Fruit fly (Drosophila melanogaster) whole organism, prepupa: ENCODE data around the gene Tsp.

Experiments used
- CG10631 ChIP-seq: fragments of 200-800 bp; sonication (Bioruptor generic); optimal IDR thresholded peaks from 2 replicates; lab custom pipeline; 2016; ENCODE audit warnings: missing biosample characterization, missing genetic modification characterization
- CG10669 ChIP-seq: fragments of 200-800 bp; sonication (Bioruptor generic); optimal IDR thresholded peaks from 3 replicates; lab custom pipeline; 2018; ENCODE audit warnings: missing biosample characterization, mild to moderate bottlenecking, missing genetic modification characterization, moderate library complexity
- CG11294 ChIP-seq: fragments of 200-800 bp; sonication (Bioruptor generic); IDR thresholded peaks from 2 replicates; pipeline ENCODE4 v1.3.6; 2022; ENCODE audit warnings: missing biosample characterization, missing genetic modification characterization
- CG11762 ChIP-seq: fragments of 200-800 bp; sonication (Bioruptor generic); optimal IDR thresholded peaks from 3 replicates; lab custom pipeline; 2016; ENCODE audit warnings: missing biosample characterization, missing genetic modification characterization; ENCODE audit not compliant: insufficient read depth
- CG11902 ChIP-seq: fragments of 200-800 bp; sonication (Bioruptor generic); optimal IDR thresholded peaks from 3 replicates; lab custom pipeline; 2016; ENCODE audit warnings: missing biosample characterization, missing genetic modification characterization
- CG1621 ChIP-seq: fragments of 200-800 bp; sonication (Bioruptor generic); optimal IDR thresholded peaks from 3 replicates; lab custom pipeline; 2018; ENCODE audit warnings: missing biosample characterization, mild to moderate bottlenecking, missing genetic modification characterization
- CG16779 ChIP-seq: fragments of 200-800 bp; sonication (Bioruptor generic); optimal IDR thresholded peaks from 3 replicates; lab custom pipeline; 2017; ENCODE audit warnings: missing biosample characterization, mild to moderate bottlenecking, missing genetic modification characterization
- CG3032 ChIP-seq: fragments of 200-800 bp; optimal IDR thresholded peaks from 2 replicates; lab custom pipeline; 2019; ENCODE audit warnings: missing biosample characterization, mild to moderate bottlenecking, missing genetic modification characterization, moderate library complexity
- CG31627 ChIP-seq: fragments of 200-800 bp; sonication (Bioruptor generic); optimal IDR thresholded peaks from 3 replicates; lab custom pipeline; 2016; ENCODE audit warnings: missing biosample characterization, missing genetic modification characterization
- CG3919 ChIP-seq: fragments of 200-800 bp; sonication (Bioruptor generic); optimal IDR thresholded peaks from 3 replicates; lab custom pipeline; 2016; ENCODE audit warnings: missing biosample characterization, missing genetic modification characterization
- CG4318 ChIP-seq: fragments of 200-800 bp; sonication (Bioruptor generic); optimal IDR thresholded peaks from 3 replicates; lab custom pipeline; 2017; ENCODE audit warnings: missing biosample characterization, mild to moderate bottlenecking, missing genetic modification characterization
- CG6163 ChIP-seq: fragments of 200-800 bp; sonication (Bioruptor generic); IDR thresholded peaks from 3 replicates; pipeline ENCODE4 v1.3.6; 2022; ENCODE audit warnings: missing biosample characterization, missing genetic modification characterization
- CG6792 ChIP-seq: fragments of 200-800 bp; sonication (Bioruptor generic); optimal IDR thresholded peaks from 3 replicates; lab custom pipeline; 2016; ENCODE audit warnings: missing biosample characterization, missing genetic modification characterization
- CG6854 ChIP-seq: fragments of 200-800 bp; sonication (Bioruptor generic); optimal IDR thresholded peaks from 2 replicates; lab custom pipeline; 2017; ENCODE audit warnings: missing biosample characterization, mild to moderate bottlenecking, missing genetic modification characterization
- CG7368 ChIP-seq: fragments of 200-800 bp; sonication (Bioruptor generic); optimal IDR thresholded peaks from 3 replicates; lab custom pipeline; 2016; ENCODE audit warnings: missing biosample characterization, missing genetic modification characterization
- CG8119 ChIP-seq: fragments of 200-800 bp; sonication (Bioruptor generic); IDR thresholded peaks from 3 replicates; pipeline ENCODE4 v1.3.6; 2022; ENCODE audit warnings: missing biosample characterization, missing genetic modification characterization
- CG8319 ChIP-seq: fragments of 200-800 bp; sonication (Bioruptor generic); optimal IDR thresholded peaks from 3 replicates; lab custom pipeline; 2016; ENCODE audit warnings: missing biosample characterization, missing genetic modification characterization
- CG8632 ChIP-seq: fragments of 200-800 bp; sonication (Bioruptor generic); optimal IDR thresholded peaks from 3 replicates; lab custom pipeline; 2016; ENCODE audit warnings: missing biosample characterization, missing genetic modification characterization
- CG9139 ChIP-seq: fragments of 200-800 bp; sonication (Bioruptor generic); optimal IDR thresholded peaks from 3 replicates; lab custom pipeline; 2017; ENCODE audit warnings: missing biosample characterization, mild to moderate bottlenecking, missing genetic modification characterization
- Eip75B ChIP-seq: fragments of 200-800 bp; sonication (Bioruptor generic); optimal IDR thresholded peaks from 3 replicates; lab custom pipeline; 2016; ENCODE audit warnings: missing biosample characterization, missing genetic modification characterization
- Eip78C ChIP-seq: fragments of 200-800 bp; sonication (Bioruptor generic); peaks from one replicate; lab custom pipeline; 2016; ENCODE audit warnings: missing biosample characterization, missing genetic modification characterization
- Eip93F ChIP-seq: fragments of 200-800 bp; sonication (Bioruptor generic); optimal IDR thresholded peaks from 2 replicates; lab custom pipeline; 2016; ENCODE audit warnings: missing biosample characterization, mild to moderate bottlenecking, missing genetic modification characterization
- Hr38 ChIP-seq: sonication (Bioruptor generic); optimal IDR thresholded peaks from 2 replicates; lab custom pipeline; 2016; ENCODE audit warnings: missing biosample characterization, missing genetic modification characterization
- Hr39 ChIP-seq: fragments of 200-800 bp; sonication (Bioruptor generic); optimal IDR thresholded peaks from 2 replicates; lab custom pipeline; 2016; ENCODE audit warnings: missing biosample characterization, missing genetic modification characterization
- Hr4 ChIP-seq: fragments of 200-800 bp; sonication (Bioruptor generic); optimal IDR thresholded peaks from 3 replicates; lab custom pipeline; 2016; ENCODE audit warnings: missing biosample characterization, missing genetic modification characterization
- OdsH ChIP-seq: fragments of 200-800 bp; sonication (Bioruptor generic); optimal IDR thresholded peaks from 3 replicates; lab custom pipeline; 2016; ENCODE audit warnings: missing biosample characterization, missing genetic modification characterization
- Smox ChIP-seq: fragments of 200-800 bp; sonication (Bioruptor generic); optimal IDR thresholded peaks from 3 replicates; lab custom pipeline; 2016; ENCODE audit warnings: missing biosample characterization, missing genetic modification characterization
- Sox14 ChIP-seq: fragments of 200-800 bp; sonication (Bioruptor generic); optimal IDR thresholded peaks from 3 replicates; lab custom pipeline; 2016; ENCODE audit warnings: missing biosample characterization, missing genetic modification characterization
- achi ChIP-seq: fragments of 200-800 bp; sonication (Bioruptor generic); optimal IDR thresholded peaks from 3 replicates; lab custom pipeline; 2016; ENCODE audit warnings: missing biosample characterization, missing genetic modification characterization
- acj6 ChIP-seq: fragments of 200-800 bp; sonication (Bioruptor generic); optimal IDR thresholded peaks from 3 replicates; lab custom pipeline; 2016; ENCODE audit warnings: missing biosample characterization, missing genetic modification characterization
- cyc ChIP-seq: fragments of 200-800 bp; sonication (Bioruptor generic); optimal IDR thresholded peaks from 3 replicates; lab custom pipeline; 2016; ENCODE audit warnings: missing biosample characterization, missing genetic modification characterization
- dac ChIP-seq: fragments of 200-800 bp; sonication (Bioruptor generic); optimal IDR thresholded peaks from 2 replicates; lab custom pipeline; 2017; ENCODE audit warnings: missing biosample characterization, mild to moderate bottlenecking, missing genetic modification characterization
- dsx ChIP-seq: fragments of 200-800 bp; optimal IDR thresholded peaks from 3 replicates; lab custom pipeline; 2019; ENCODE audit warnings: missing biosample characterization, mild to moderate bottlenecking, missing genetic modification characterization, moderate library complexity; ENCODE audit not compliant: poor library complexity, severe bottlenecking
- eg ChIP-seq: fragments of 200-800 bp; sonication (Bioruptor generic); IDR thresholded peaks from 3 replicates; pipeline ENCODE4 v1.3.6; 2022; ENCODE audit warnings: missing biosample characterization, missing genetic modification characterization
- esn ChIP-seq: fragments of 200-800 bp; sonication (Bioruptor generic); optimal IDR thresholded peaks from 2 replicates; lab custom pipeline; 2016; ENCODE audit warnings: missing biosample characterization, mild to moderate bottlenecking, missing genetic modification characterization, moderate library complexity
- fd59A ChIP-seq: fragments of 200-800 bp; sonication (Bioruptor generic); optimal IDR thresholded peaks from 2 replicates; lab custom pipeline; 2017; ENCODE audit warnings: missing biosample characterization, mild to moderate bottlenecking, missing genetic modification characterization, missing genetic modification reagents
- fd85E ChIP-seq: fragments of 200-800 bp; sonication (Bioruptor generic); optimal IDR thresholded peaks from 3 replicates; lab custom pipeline; 2016; ENCODE audit warnings: missing biosample characterization, missing genetic modification characterization
- fkh ChIP-seq: fragments of 200-800 bp; sonication (Bioruptor generic); optimal IDR thresholded peaks from 3 replicates; lab custom pipeline; 2017; ENCODE audit warnings: missing biosample characterization, mild to moderate bottlenecking, missing genetic modification characterization, moderate library complexity
- lz ChIP-seq: fragments of 200-800 bp; sonication (Bioruptor generic); optimal IDR thresholded peaks from 3 replicates; lab custom pipeline; 2016; ENCODE audit warnings: missing biosample characterization, missing genetic modification characterization
- net ChIP-seq: fragments of 200-800 bp; sonication (Bioruptor generic); optimal IDR thresholded peaks from 3 replicates; lab custom pipeline; 2016; ENCODE audit warnings: missing biosample characterization, missing genetic modification characterization
- salr ChIP-seq, 2 experiments: fragments of 200-800 bp; sonication (Bioruptor generic); optimal IDR thresholded peaks; 3 replicates each; lab custom pipeline; 2016 to 2018; ENCODE audit warnings: missing biosample characterization in 2 of 2, missing genetic modification characterization in 2 of 2, mild to moderate bottlenecking in 1 of 2
- spab ChIP-seq: fragments of 200-800 bp; sonication (Bioruptor generic); optimal IDR thresholded peaks from 2 replicates; lab custom pipeline; 2017; ENCODE audit warnings: missing biosample characterization, mild to moderate bottlenecking, missing genetic modification characterization, missing genetic modification reagents
- ss ChIP-seq, 2 experiments: fragments of 200-800 bp; sonication (Bioruptor generic); optimal IDR thresholded peaks; 2 replicates in 1 of 2; 3 replicates in 1 of 2; lab custom pipeline; 2017 to 2018; ENCODE audit warnings: mild to moderate bottlenecking in 2 of 2, missing biosample characterization in 2 of 2, missing genetic modification characterization in 2 of 2, moderate library complexity in 1 of 2
- svp ChIP-seq: fragments of 200-800 bp; sonication (Bioruptor generic); peaks from one replicate; lab custom pipeline; 2016; ENCODE audit warnings: missing biosample characterization, missing genetic modification characterization
- topi ChIP-seq: fragments of 200-800 bp; sonication (Bioruptor generic); optimal IDR thresholded peaks from 3 replicates; lab custom pipeline; 2016; ENCODE audit warnings: missing biosample characterization, missing genetic modification characterization
- vri ChIP-seq: fragments of 200-800 bp; sonication (Bioruptor generic); optimal IDR thresholded peaks from 3 replicates; lab custom pipeline; 2016; ENCODE audit warnings: missing biosample characterization, mild to moderate bottlenecking, missing genetic modification characterization

Gene Tsp

dm6 chr2L:6648163-6648628 is 60.7 kb downstream of the Tsp start (continued):
- TF ChIP-seq esn (peak; percentile 96), net (peak; percentile 94), Eip75B (GFP tag; lab: Kevin White, UChicago) (peak; percentile 95), achi (GFP tag; lab: Kevin White, UChicago) (peak; percentile 95), fd59A (GFP tag; lab: Kevin White, UChicago) (peak; percentile 91), CG3032 (tag; lab: Kevin White, UChicago) (peak; percentile 95), dsx (peak; percentile 86), CG4318 (peak; percentile 97), CG11902 (peak; percentile 85), CG10669 (GFP tag; lab: Kevin White, UChicago) (peak; percentile 92), topi (GFP tag; lab: Kevin White, UChicago) (peak; percentile 93), CG31627 (peak; percentile 94), CG6854 (GFP tag; lab: Kevin White, UChicago) (peak; percentile 85), Smox (no peak), CG8319 (GFP tag; lab: Kevin White, UChicago) (peak; percentile 89), acj6 (GFP tag; lab: Kevin White, UChicago) (peak; percentile 96), CG11762 (GFP tag; lab: Kevin White, UChicago) (peak; percentile 94), dac (GFP tag; lab: Kevin White, UChicago) (peak; percentile 95), salr (GFP tag; optimal IDR thresholded peaks at IDR 0.05; lab: Kevin White, UChicago) (peak; percentile 81 to 97), fd85E (GFP tag; lab: Kevin White, UChicago) (peak; percentile 60), CG7368 (GFP tag; lab: Kevin White, UChicago) (peak; percentile 90), spab (GFP tag; lab: Kevin White, UChicago) (peak; percentile 88), OdsH (GFP tag; lab: Kevin White, UChicago) (peak; percentile 97), CG1621 (tag; lab: Kevin White, UChicago) (peak; percentile 89), Eip78C (peak; percentile 98), fkh (GFP tag; lab: Kevin White, UChicago) (peak; percentile 78), CG8119 (peak; percentile 97), cyc (GFP tag; lab: Kevin White, UChicago) (peak; percentile 92), Sox14 (GFP tag; lab: Kevin White, UChicago) (peak; percentile 96), Hr4 (GFP tag; lab: Kevin White, UChicago) (peak; percentile 98), eg (GFP tag; lab: Robert Waterston, UW) (peak; percentile 96), CG8632 (GFP tag; lab: Kevin White, UChicago) (peak; percentile 91), lz (peak; percentile 95), vri (GFP tag; lab: Kevin White, UChicago) (peak; percentile 78)

dm6 chr2L:6647103-6647711 is 61.7 kb downstream of the Tsp start:
- TF ChIP-seq net (peak; percentile 98), fkh (GFP tag; lab: Kevin White, UChicago) (peak; percentile 94), CG10631 (GFP tag; lab: Kevin White, UChicago) (peak; percentile 91), CG11294 (GFP tag; lab: Robert Waterston, UW) (peak; percentile 96), acj6 (GFP tag; lab: Kevin White, UChicago) (peak; percentile 92), CG9139 (GFP tag; lab: Kevin White, UChicago) (peak; percentile 80), Eip93F (peak; percentile 56), svp (GFP tag; lab: Kevin White, UChicago) (peak; percentile 98), CG3919 (GFP tag; lab: Kevin White, UChicago) (peak; percentile 94), Hr39 (GFP tag; lab: Kevin White, UChicago) (peak; percentile 97), esn (peak; percentile 97), CG10669 (GFP tag; lab: Kevin White, UChicago) (peak; percentile 89), CG4318 (peak; percentile 96), CG16779 (tag; lab: Kevin White, UChicago) (peak; percentile 90), CG6792 (GFP tag; lab: Kevin White, UChicago) (peak; percentile 91), CG3032 (tag; lab: Kevin White, UChicago) (peak; percentile 84), Hr4 (GFP tag; lab: Kevin White, UChicago) (peak; percentile 99), salr (GFP tag; optimal IDR thresholded peaks at IDR 0.05; lab: Kevin White, UChicago) (peak; percentile 83 to 97), ss (GFP tag; optimal IDR thresholded peaks at IDR 0.05; lab: Kevin White, UChicago) (peak; percentile 60 to 86), Hr38 (GFP tag; lab: Kevin White, UChicago) (peak; percentile 89), CG31627 (peak; percentile 96), topi (GFP tag; lab: Kevin White, UChicago) (peak; percentile 95), Sox14 (GFP tag; lab: Kevin White, UChicago) (peak; percentile 97), Eip75B (GFP tag; lab: Kevin White, UChicago) (peak; percentile 95), CG8119 (peak; percentile 98), CG6163 (GFP tag; lab: Robert Waterston, UW) (peak; percentile 96), OdsH (GFP tag; lab: Kevin White, UChicago) (peak; percentile 96), eg (GFP tag; lab: Robert Waterston, UW) (peak; percentile 99), dac (GFP tag; lab: Kevin White, UChicago) (peak; percentile 97), CG6854 (GFP tag; lab: Kevin White, UChicago) (peak; percentile 76), CG1621 (tag; lab: Kevin White, UChicago) (peak; percentile 90), CG11762 (GFP tag; lab: Kevin White, UChicago) (peak; percentile 91)
